Worm (Caenorhabditis elegans): ENCODE measurements around the gene C02F5.12.

ce11 chrIII:8262599-8262998 lies 19.8 kb upstream of the C02F5.12 start:
- TF ChIP-seq ama-1 (optimal IDR thresholded peaks at IDR 0.05) (no peak), ceh-13 (GFP tag; optimal IDR thresholded peaks at IDR 0.05) (no peak), ceh-36 (tag; optimal IDR thresholded peaks at IDR 0.05) (no peak), hnd-1 (tag; optimal IDR thresholded peaks at IDR 0.05) (no peak), F13C5.2 (tag; optimal IDR thresholded peaks at IDR 0.05) (no peak), tra-4 (tag; optimal IDR thresholded peaks at IDR 0.05) (no peak), aly-1 (tag; optimal IDR thresholded peaks at IDR 0.05) (no peak), flt-1 (GFP tag; IDR thresholded peaks at IDR 0.05) (no peak), scrt-1 (GFP tag; IDR thresholded peaks at IDR 0.05) (no peak), hmbx-1 (tag; optimal IDR thresholded peaks at IDR 0.05) (no peak), ets-7 (tag; optimal IDR thresholded peaks at IDR 0.05) (no peak), sea-1 (GFP tag; conservative IDR thresholded peaks at IDR 0.05) (no peak)
